Fruit fly (Drosophila melanogaster) whole organism: Measurements from ENCODE around the gene CG15330.

Experiments used
- CG8478 ChIP-seq: fragments of >200 bp; optimal IDR thresholded peaks from 2 replicates; lab custom pipeline; 2018; ENCODE audit warnings: inconsistent platforms
- Dll ChIP-seq: fragments of >200 bp; optimal IDR thresholded peaks from 2 replicates; lab custom pipeline; 2017
- EcR ChIP-seq, 2 experiments: fragments of >200 bp; optimal IDR thresholded peaks; 2 replicates each; lab custom pipeline; 2017; ENCODE audit warnings: missing biosample characterization in 2 of 2, missing genetic modification characterization in 2 of 2, missing genetic modification reagents in 2 of 2
- pan ChIP-seq: fragments of >200 bp; optimal IDR thresholded peaks from 2 replicates; lab custom pipeline; 2017
- psq ChIP-seq: fragments of >200 bp; optimal IDR thresholded peaks from 2 replicates; lab custom pipeline; 2017
- usp ChIP-seq: fragments of >200 bp; optimal IDR thresholded peaks from 2 replicates; lab custom pipeline; 2017; ENCODE audit warnings: missing biosample characterization, missing genetic modification characterization, mixed read lengths

dm6 chrX:7975516-7976257 is 19.8 kb downstream of the CG15330 start:
- TF ChIP-seq EcR (GFP tag; optimal IDR thresholded peaks at IDR 0.05; lab: Kevin White, UChicago) (no peak), Dll (lab: Kevin White, UChicago) (no peak), pan (lab: Kevin White, UChicago) (no peak), psq (lab: Kevin White, UChicago) (no peak), CG8478 (lab: Kevin White, UChicago) (no peak), usp (GFP tag; lab: Kevin White, UChicago) (no peak)
